Worm (Caenorhabditis elegans) whole organism, L2 larva: ENCODE measurements around the gene Y54G2A.11.

Experiments
- ama-1 ChIP-seq: fragments of 150-350 bp; optimal IDR thresholded peaks from 2 replicates; lab custom pipeline; 2018; ENCODE audit warnings: inconsistent platforms
- elt-3 ChIP-seq: sonication (generic microtip); optimal IDR thresholded peaks from 2 replicates; lab custom pipeline; 2017; ENCODE audit warnings: missing biosample characterization, missing genetic modification characterization
- lin-13 ChIP-seq: fragments of 150-350 bp; optimal IDR thresholded peaks from 2 replicates; lab custom pipeline; 2014; ENCODE audit warnings: missing biosample characterization, missing genetic modification reagents, missing genetic modification characterization
- nhr-10 ChIP-seq: sonication (generic microtip); optimal IDR thresholded peaks from 2 replicates; lab custom pipeline; 2017; ENCODE audit warnings: missing biosample characterization, missing genetic modification characterization
- nhr-25 ChIP-seq: fragments of 150-350 bp; sonication (generic microtip); optimal IDR thresholded peaks from 3 replicates; lab custom pipeline; 2014; ENCODE audit warnings: missing biosample characterization, missing genetic modification characterization
- zag-1 ChIP-seq: fragments of 150-350 bp; optimal IDR thresholded peaks from 2 replicates; lab custom pipeline; 2014; ENCODE audit warnings: missing biosample characterization, missing genetic modification characterization

DNA sequence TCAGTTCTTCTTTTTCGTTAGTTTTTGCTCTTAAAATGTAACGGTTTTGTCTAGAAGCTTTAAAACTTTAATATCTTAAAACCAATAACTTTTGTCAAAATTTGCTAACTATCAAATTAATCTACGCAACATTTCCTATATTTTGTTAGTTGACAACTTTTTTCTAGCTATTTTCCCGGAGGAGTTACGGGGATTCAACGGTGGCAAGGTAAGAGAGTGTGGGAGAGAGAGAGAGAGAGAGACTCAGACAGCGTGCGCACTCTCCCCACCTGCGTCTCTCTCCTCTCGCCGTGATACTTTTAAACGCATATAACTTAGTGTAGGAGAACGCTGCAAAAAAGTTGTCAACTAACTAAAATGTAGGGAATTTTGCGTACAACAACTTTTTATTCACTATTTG lies 18.1 kb downstream of the Y54G2A.11 start:
- no peak for TF ChIP-seq zag-1
- TF ChIP-seq ama-1 (lab: Kevin White, UChicago), result no peak
- TF ChIP-seq nhr-10 (tag; lab: Kevin White, UChicago), result no peak
- no peak for TF ChIP-seq lin-13 (GFP tag; lab: Kevin White, UChicago)
- no peak for TF ChIP-seq nhr-25 (tag; lab: Kevin White, UChicago)
- TF ChIP-seq elt-3 (tag; lab: Kevin White, UChicago), result no peak
